Fruit fly (Drosophila melanogaster) whole organism, adult: Measurements from ENCODE around the gene CG13054.

ENCODE experiments used
- CG11617 ChIP-seq: fragments of 200-800 bp; sonication (Bioruptor generic); optimal IDR thresholded peaks from 2 replicates; lab custom pipeline; 2017; ENCODE audit warnings: mild to moderate bottlenecking, missing biosample characterization, missing genetic modification reagents, missing genetic modification characterization
- CG12768 ChIP-seq: fragments of 200-800 bp; sonication (Bioruptor generic); optimal IDR thresholded peaks from 2 replicates; lab custom pipeline; 2017; ENCODE audit warnings: missing biosample characterization, missing genetic modification characterization, mild to moderate bottlenecking, moderate library complexity, missing genetic modification reagents
- CG14711 ChIP-seq: fragments of 200-800 bp; sonication (Bioruptor generic); optimal IDR thresholded peaks from 2 replicates; lab custom pipeline; 2018; ENCODE audit warnings: missing biosample characterization, mild to moderate bottlenecking, missing genetic modification characterization, moderate library complexity
- CG1620 ChIP-seq: fragments of 200-800 bp; sonication (Bioruptor generic); optimal IDR thresholded peaks from 2 replicates; lab custom pipeline; 2016; ENCODE audit warnings: missing biosample characterization, missing genetic modification characterization
- CG33017 ChIP-seq: fragments of 200-800 bp; sonication (Bioruptor generic); optimal IDR thresholded peaks from 2 replicates; lab custom pipeline; 2018; ENCODE audit warnings: missing biosample characterization, mild to moderate bottlenecking, missing genetic modification characterization, moderate library complexity
- CG5204 ChIP-seq: fragments of 200-800 bp; sonication (Bioruptor generic); optimal IDR thresholded peaks from 2 replicates; lab custom pipeline; 2016; ENCODE audit warnings: missing biosample characterization, missing genetic modification characterization
- CG7045 ChIP-seq: fragments of 200-800 bp; sonication (Bioruptor generic); optimal IDR thresholded peaks from 2 replicates; lab custom pipeline; 2017; ENCODE audit warnings: missing biosample characterization, mild to moderate bottlenecking, missing genetic modification characterization
- CG7101 ChIP-seq: fragments of 200-800 bp; sonication (Bioruptor generic); optimal IDR thresholded peaks from 2 replicates; lab custom pipeline; 2018; ENCODE audit warnings: missing biosample characterization, mild to moderate bottlenecking, missing genetic modification characterization, moderate library complexity
- Clk ChIP-seq: fragments of 200-800 bp; sonication (Bioruptor generic); optimal IDR thresholded peaks from 2 replicates; lab custom pipeline; 2017; ENCODE audit warnings: missing biosample characterization, missing genetic modification characterization
- Crg-1 ChIP-seq: fragments of 200-800 bp; sonication (Bioruptor generic); optimal IDR thresholded peaks from 2 replicates; lab custom pipeline; 2016; ENCODE audit warnings: missing biosample characterization, missing genetic modification characterization
- Hr96 ChIP-seq: fragments of 200-800 bp; sonication (Bioruptor generic); optimal IDR thresholded peaks from 2 replicates; lab custom pipeline; 2016; ENCODE audit warnings: missing biosample characterization, missing genetic modification characterization
- Mnt ChIP-seq: fragments of 200-800 bp; sonication (Bioruptor generic); optimal IDR thresholded peaks from 2 replicates; lab custom pipeline; 2016; ENCODE audit warnings: missing biosample characterization, mild to moderate bottlenecking, missing genetic modification characterization
- bab1 ChIP-seq: fragments of 200-800 bp; sonication (Bioruptor generic); optimal IDR thresholded peaks from 3 replicates; lab custom pipeline; 2019; ENCODE audit warnings: missing biosample characterization, mild to moderate bottlenecking, missing genetic modification characterization, moderate library complexity
- cic ChIP-seq: fragments of 200-800 bp; sonication (Bioruptor generic); optimal IDR thresholded peaks from 2 replicates; lab custom pipeline; 2017; ENCODE audit warnings: missing biosample characterization, mild to moderate bottlenecking, missing genetic modification characterization, moderate library complexity
- cnc ChIP-seq, 2 experiments: fragments of >200 bp; optimal IDR thresholded peaks; 2 replicates each; lab custom pipeline; 2017
- kay ChIP-seq: fragments of 200-800 bp; sonication (Bioruptor generic); peaks from one replicate; lab custom pipeline; 2016; ENCODE audit warnings: missing biosample characterization, missing genetic modification characterization, borderline replicate concordance
- ovo ChIP-seq: fragments of 200-800 bp; sonication (Bioruptor generic); optimal IDR thresholded peaks from 2 replicates; lab custom pipeline; 2016; ENCODE audit warnings: missing biosample characterization, missing genetic modification characterization
- pad ChIP-seq: fragments of 200-800 bp; sonication (Bioruptor generic); optimal IDR thresholded peaks from 3 replicates; lab custom pipeline; 2017; ENCODE audit warnings: missing biosample characterization, missing genetic modification characterization, mild to moderate bottlenecking, moderate library complexity, missing genetic modification reagents
- tj ChIP-seq: fragments of 200-800 bp; sonication (Bioruptor generic); optimal IDR thresholded peaks from 3 replicates; lab custom pipeline; 2017; ENCODE audit warnings: missing biosample characterization, mild to moderate bottlenecking, missing genetic modification characterization, moderate library complexity
- toe ChIP-seq: fragments of 200-800 bp; sonication (Bioruptor generic); optimal IDR thresholded peaks from 2 replicates; lab custom pipeline; 2016; ENCODE audit warnings: missing biosample characterization, missing genetic modification characterization

CG13054 gene

dm6 chr3L:16281880-16282556 lies 25.0 kb upstream of the CG13054 start, which contains the start of gene CG13049:
Gene CG13049, minus strand, starts transcription at chr3L:16281930.
- TF ChIP-seq CG5204 (no peak), CG33017 (tag; lab: Kevin White, UChicago) (no peak), cic (no peak), CG7101 (no peak), CG12768 (GFP tag; lab: Kevin White, UChicago) (no peak), toe (GFP tag; lab: Kevin White, UChicago) (no peak), pad (GFP tag; lab: Kevin White, UChicago) (no peak), CG11617 (GFP tag; lab: Kevin White, UChicago) (no peak), Hr96 (GFP tag; lab: Kevin White, UChicago) (no peak), cnc (optimal IDR thresholded peaks at IDR 0.05; lab: Kevin White, UChicago) (no peak), CG14711 (tag; lab: Kevin White, UChicago) (no peak), bab1 (no peak), CG7045 (GFP tag; lab: Kevin White, UChicago) (no peak), tj (no peak), Mnt (GFP tag; lab: Kevin White, UChicago) (no peak), Crg-1 (GFP tag; lab: Kevin White, UChicago) (no peak), Clk (no peak), ovo (GFP tag; lab: Kevin White, UChicago) (no peak)

- TF ChIP-seq CG7101 (no peak), Mnt (GFP tag; lab: Kevin White, UChicago) (no peak), cic (no peak), bab1 (no peak), kay (GFP tag; lab: Kevin White, UChicago) (no peak), tj (no peak), cnc (optimal IDR thresholded peaks at IDR 0.05; lab: Kevin White, UChicago) (no peak), Clk (no peak), CG12768 (GFP tag; lab: Kevin White, UChicago) (no peak), toe (GFP tag; lab: Kevin White, UChicago) (no peak), ovo (GFP tag; lab: Kevin White, UChicago) (no peak), CG7045 (GFP tag; lab: Kevin White, UChicago) (no peak), CG11617 (GFP tag; lab: Kevin White, UChicago) (no peak)
Observed at dm6 chr3L:16279987-16280454, 23.0 kb upstream of the CG13054 start, which contains the start of gene CG13064. Gene CG13064, plus strand, starts transcription at chr3L:16280404.

- no peak for TF ChIP-seq tj
- TF ChIP-seq CG11617 (GFP tag; lab: Kevin White, UChicago) = no peak
- no peak for TF ChIP-seq Hr96 (GFP tag; lab: Kevin White, UChicago)
- TF ChIP-seq pad (GFP tag; lab: Kevin White, UChicago) = no peak
- no peak for TF ChIP-seq Clk
- TF ChIP-seq toe (GFP tag; lab: Kevin White, UChicago) = no peak
- no peak for TF ChIP-seq CG33017 (tag; lab: Kevin White, UChicago)
- TF ChIP-seq CG12768 (GFP tag; lab: Kevin White, UChicago) = no peak
- TF ChIP-seq Crg-1 (GFP tag; lab: Kevin White, UChicago) = no peak
- TF ChIP-seq CG1620 (GFP tag; lab: Kevin White, UChicago) = no peak
Observed at dm6 chr3L:16279171-16279570, 22.2 kb upstream of the CG13054 start, which contains the start of gene CG13050. Gene CG13050, minus strand, starts transcription at chr3L:16279271.

DNA sequence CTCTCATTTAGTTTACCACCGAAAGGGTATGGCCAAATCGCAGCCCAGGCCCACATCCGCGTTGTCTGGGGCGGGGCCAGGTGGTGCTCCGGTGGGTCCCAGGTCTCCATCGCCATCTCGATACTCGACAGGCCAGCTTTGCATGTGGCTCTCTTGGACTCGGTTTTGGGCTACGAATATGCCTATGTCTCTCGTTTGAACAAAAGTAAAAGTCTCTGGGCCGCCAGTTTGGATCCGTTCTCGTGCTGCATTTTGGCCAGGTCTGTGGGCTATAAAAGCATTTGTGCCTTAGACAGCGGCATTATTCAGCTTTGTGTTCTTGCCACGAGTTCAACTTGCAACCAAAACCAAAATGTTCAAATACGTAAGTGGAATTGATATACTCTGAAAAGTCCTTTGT lies 20.1 kb upstream of the CG13054 start, which contains the start of gene CG13065:
CG13065 (plus strand) TSS at position 301 of the 400 bp plus-strand sequence.
- TF ChIP-seq bab1 (no peak), ovo (GFP tag; lab: Kevin White, UChicago) (no peak), kay (GFP tag; lab: Kevin White, UChicago) (no peak), cic (no peak), CG14711 (tag; lab: Kevin White, UChicago) (no peak), toe (GFP tag; lab: Kevin White, UChicago) (no peak), Mnt (GFP tag; lab: Kevin White, UChicago) (no peak), cnc (optimal IDR thresholded peaks at IDR 0.05; lab: Kevin White, UChicago) (no peak), CG1620 (GFP tag; lab: Kevin White, UChicago) (no peak), Clk (no peak), CG12768 (GFP tag; lab: Kevin White, UChicago) (no peak), Hr96 (GFP tag; lab: Kevin White, UChicago) (no peak), CG7045 (GFP tag; lab: Kevin White, UChicago) (no peak), pad (GFP tag; lab: Kevin White, UChicago) (no peak), CG11617 (GFP tag; lab: Kevin White, UChicago) (no peak), CG7101 (no peak), CG33017 (tag; lab: Kevin White, UChicago) (no peak), CG5204 (no peak), tj (no peak)

- TF ChIP-seq pad (GFP tag; lab: Kevin White, UChicago) (no peak), CG12768 (GFP tag; lab: Kevin White, UChicago) (no peak), CG5204 (no peak), cnc (optimal IDR thresholded peaks at IDR 0.05; lab: Kevin White, UChicago) (no peak), CG7101 (no peak), Hr96 (GFP tag; lab: Kevin White, UChicago) (no peak), bab1 (no peak), tj (no peak), cic (no peak), CG14711 (tag; lab: Kevin White, UChicago) (no peak)
Observed at dm6 chr3L:16275391-16276017, 18.5 kb upstream of the CG13054 start.
